Worm (Caenorhabditis elegans): ENCODE results near the gene T05A8.8.
"Not testable (repeated sequence)": the region's sequence is repeated elsewhere in the genome, so short reads cannot be mapped to it uniquely, and the experiment has no call there.

The T05A8.8 gene

ce11 chrII:2688616-2689015 is 47.9 kb upstream of the T05A8.8 start, which contains the start of gene nspf-2:
TSS of gene nspf-2 (plus strand) at chrII:2688916.
- TF ChIP-seq ztf-26 (tag; optimal IDR thresholded peaks at IDR 0.05); zim-3 (tag; optimal IDR thresholded peaks at IDR 0.05); mel-28 (tag; optimal IDR thresholded peaks at IDR 0.05; ENCODE audit: borderline replicate concordance): not testable (repeated sequence)

- TF ChIP-seq tbp1 (GFP tag; optimal IDR thresholded peaks at IDR 0.05) (no peak), egl-18 (GFP tag; IDR thresholded peaks at IDR 0.05) (no peak), nhr-90 (tag; optimal IDR thresholded peaks at IDR 0.05) (no peak), dpl-1 (GFP tag; optimal IDR thresholded peaks at IDR 0.05) (no peak), lin-35 (GFP tag; optimal IDR thresholded peaks at IDR 0.05) (no peak), athp-1 (tag; optimal IDR thresholded peaks at IDR 0.05) (no peak)
These were observed 46.4 kb upstream of the T05A8.8 start, which contains the start of gene nspf-3 for ce11 chrII:2690080-2690479. TSS of gene nspf-3 (minus strand) at chrII:2690180.

DNA sequence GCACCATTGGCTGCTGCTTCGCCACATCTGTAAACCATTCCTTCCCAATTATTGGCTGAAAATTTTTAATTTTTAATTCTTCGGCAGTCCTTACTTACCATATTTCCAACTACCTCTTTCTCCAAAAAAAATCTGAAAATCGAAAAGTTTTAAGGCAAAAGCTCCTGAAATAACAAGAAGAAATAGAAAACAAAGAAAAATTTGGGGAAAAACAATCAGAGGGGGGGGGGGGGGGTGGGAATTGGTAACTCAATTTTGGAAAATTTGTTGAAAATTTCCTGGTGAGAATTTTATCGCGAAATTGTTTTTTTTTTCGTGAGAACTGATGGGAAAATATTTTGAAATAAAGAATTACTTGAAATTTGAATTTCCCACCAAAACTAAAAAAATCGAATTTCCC is 44.0 kb upstream of the T05A8.8 start, which contains the start of gene set-11:
TSS of gene set-11 (minus strand) at position 101 of the 400 bp plus-strand sequence.
- no peak for TF ChIP-seq hmg-20 (GFP tag; IDR thresholded peaks at IDR 0.05)
- no peak for TF ChIP-seq athp-1 (tag; optimal IDR thresholded peaks at IDR 0.05)
- TF ChIP-seq dox-1 (GFP tag; IDR thresholded peaks at IDR 0.05) = no peak
- TF ChIP-seq F33H1.4 (GFP tag; IDR thresholded peaks at IDR 0.05) = no peak
- no peak for TF ChIP-seq F57C9.4 (tag; optimal IDR thresholded peaks at IDR 0.05)
- TF ChIP-seq K11D2.4 (GFP tag; IDR thresholded peaks at IDR 0.05) = no peak
- no peak for TF ChIP-seq ceh-91 (GFP tag; IDR thresholded peaks at IDR 0.05)
- TF ChIP-seq hsf-1 (GFP tag; IDR thresholded peaks at IDR 0.05) = no peak

- TF ChIP-seq rcor-1 (GFP tag; IDR thresholded peaks at IDR 0.05) = no peak
- TF ChIP-seq tbp1 (GFP tag; optimal IDR thresholded peaks at IDR 0.05) = no peak
- TF ChIP-seq ets-4 (GFP tag; optimal IDR thresholded peaks at IDR 0.05) = no peak
- no peak for TF ChIP-seq nfya-2 (GFP tag; IDR thresholded peaks at IDR 0.05)
- TF ChIP-seq F57A8.1 (GFP tag; optimal IDR thresholded peaks at IDR 0.05) = no peak
- no peak for TF ChIP-seq let-526 (GFP tag; IDR thresholded peaks at IDR 0.05)
- no peak for TF ChIP-seq F33H1.4 (GFP tag; IDR thresholded peaks at IDR 0.05)
- TF ChIP-seq him-1 (tag; optimal IDR thresholded peaks at IDR 0.05) = no peak
- TF ChIP-seq bed-2 (GFP tag; IDR thresholded peaks at IDR 0.05) = no peak
- no peak for TF ChIP-seq aptf-2 (GFP tag; conservative IDR thresholded peaks at IDR 0.05)
- TF ChIP-seq pha-4 (tag; optimal IDR thresholded peaks at IDR 0.05) = no peak
- no peak for TF ChIP-seq ama-1 (optimal IDR thresholded peaks at IDR 0.05)
- no peak for TF ChIP-seq ama-1 (GFP tag; optimal IDR thresholded peaks at IDR 0.05)
- no peak for TF ChIP-seq sea-2 (GFP tag; IDR thresholded peaks at IDR 0.05)
- TF ChIP-seq egl-44 (GFP tag; IDR thresholded peaks at IDR 0.05) = no peak
- no peak for TF ChIP-seq chd-7 (tag; optimal IDR thresholded peaks at IDR 0.05)
- no peak for TF ChIP-seq madf-3 (GFP tag; IDR thresholded peaks at IDR 0.05)
- TF ChIP-seq nhr-90 (tag; optimal IDR thresholded peaks at IDR 0.05) = no peak
- TF ChIP-seq attf-5 (GFP tag; optimal IDR thresholded peaks at IDR 0.05) = no peak
- no peak for TF ChIP-seq ceh-58 (GFP tag; IDR thresholded peaks at IDR 0.05)
These were observed 41.4 kb upstream of the T05A8.8 start for ce11 chrII:2695079-2695478.

ce11 chrII:2698378-2698777 is 38.1 kb upstream of the T05A8.8 start, which contains the start of gene sri-62:
TSS of gene sri-62 (minus strand) at chrII:2698478.
- TF ChIP-seq ztf-6 (GFP tag; IDR thresholded peaks at IDR 0.05) (no peak), egrh-3 (GFP tag; IDR thresholded peaks at IDR 0.05) (no peak), hsf-1 (GFP tag; IDR thresholded peaks at IDR 0.05) (no peak), Y79H2A.3 (GFP tag; conservative IDR thresholded peaks at IDR 0.05) (no peak), egl-44 (GFP tag; IDR thresholded peaks at IDR 0.05) (no peak), die-1 (tag; optimal IDR thresholded peaks at IDR 0.05) (no peak), F39B2.1 (GFP tag; IDR thresholded peaks at IDR 0.05) (no peak), lsy-27 (tag; optimal IDR thresholded peaks at IDR 0.05; ENCODE audit: borderline replicate concordance, insufficient read depth) (no peak), lin-26 (GFP tag; IDR thresholded peaks at IDR 0.05) (no peak), tbp1 (GFP tag; optimal IDR thresholded peaks at IDR 0.05) (no peak), dpff-1 (tag; optimal IDR thresholded peaks at IDR 0.05) (no peak), ztf-25 (GFP tag; IDR thresholded peaks at IDR 0.05) (no peak), sptf-2 (GFP tag; optimal IDR thresholded peaks at IDR 0.05) (no peak), hmg-20 (GFP tag; IDR thresholded peaks at IDR 0.05) (no peak), B0035.1 (tag; optimal IDR thresholded peaks at IDR 0.05) (no peak), unc-62 (GFP tag; optimal IDR thresholded peaks at IDR 0.05) (no peak)

Data from whole organism, young adult.